Fruit fly (Drosophila melanogaster) whole organism, embryonic: Measurements from ENCODE around the gene CG14100.

Experiments
- Atf3 ChIP-seq: fragments of 200-800 bp; sonication (Bioruptor generic); optimal IDR thresholded peaks from 3 replicates; lab custom pipeline; 2016; ENCODE audit warnings: missing biosample characterization, missing genetic modification characterization
- CG11093 ChIP-seq: fragments of 200-800 bp; sonication (Bioruptor generic); IDR thresholded peaks from 3 replicates; pipeline ENCODE4 v1.3.6; 2022; ENCODE audit warnings: missing biosample characterization, missing genetic modification characterization
- CG11695 ChIP-seq: fragments of 200-800 bp; sonication (Bioruptor generic); IDR thresholded peaks from 3 replicates; pipeline ENCODE4 v1.3.6; 2022; ENCODE audit warnings: missing biosample characterization, missing genetic modification characterization
- CG12219 ChIP-seq: fragments of 200-800 bp; sonication (Bioruptor generic); optimal IDR thresholded peaks from 3 replicates; lab custom pipeline; 2018; ENCODE audit warnings: missing biosample characterization, mild to moderate bottlenecking, missing genetic modification characterization
- CG12769 ChIP-seq: fragments of 200-800 bp; sonication (Bioruptor generic); optimal IDR thresholded peaks from 2 replicates; lab custom pipeline; 2019; ENCODE audit warnings: missing biosample characterization, mild to moderate bottlenecking, missing genetic modification characterization, moderate library complexity
- CG13424 ChIP-seq: fragments of 200-800 bp; sonication (Bioruptor generic); optimal IDR thresholded peaks from 2 replicates; lab custom pipeline; 2019; ENCODE audit warnings: missing biosample characterization, mild to moderate bottlenecking, missing genetic modification characterization, moderate library complexity
- CG14965 ChIP-seq: fragments of 200-800 bp; sonication (Bioruptor generic); optimal IDR thresholded peaks from 2 replicates; lab custom pipeline; 2016; ENCODE audit warnings: missing biosample characterization, missing genetic modification characterization, borderline replicate concordance
- CG1602 ChIP-seq: fragments of 200-800 bp; sonication (Bioruptor generic); optimal IDR thresholded peaks from 3 replicates; lab custom pipeline; 2016; ENCODE audit warnings: missing biosample characterization, missing genetic modification characterization
- CG17186 ChIP-seq: fragments of 200-800 bp; sonication (Bioruptor generic); optimal IDR thresholded peaks from 3 replicates; lab custom pipeline; 2017; ENCODE audit warnings: missing biosample characterization, missing genetic modification reagents, missing genetic modification characterization
- CG1832 ChIP-seq: fragments of 200-800 bp; sonication (Bioruptor generic); optimal IDR thresholded peaks from 2 replicates; lab custom pipeline; 2017; ENCODE audit warnings: missing biosample characterization, mild to moderate bottlenecking, missing genetic modification characterization, inconsistent platforms
- CG2199 ChIP-seq: fragments of 200-800 bp; sonication (Bioruptor generic); IDR thresholded peaks from 3 replicates; pipeline ENCODE4 v1.3.6; 2022; ENCODE audit warnings: missing biosample characterization, missing genetic modification characterization
- CG3838 ChIP-seq: fragments of 200-800 bp; sonication (Bioruptor generic); optimal IDR thresholded peaks from 3 replicates; lab custom pipeline; 2016; ENCODE audit warnings: missing biosample characterization, missing genetic modification characterization
- CG42726 ChIP-seq: fragments of 200-800 bp; sonication (Bioruptor generic); IDR thresholded peaks from 2 replicates; pipeline ENCODE4 v1.3.6; 2022; ENCODE audit warnings: missing biosample characterization, missing genetic modification characterization; ENCODE audit not compliant: partially characterized antibody
- CG4328 ChIP-seq: fragments of 200-800 bp; sonication (Bioruptor generic); optimal IDR thresholded peaks from 3 replicates; lab custom pipeline; 2017; ENCODE audit warnings: missing biosample characterization, missing genetic modification reagents, missing genetic modification characterization
- CG6813 ChIP-seq: fragments of 200-800 bp; sonication (Bioruptor generic); optimal IDR thresholded peaks from 2 replicates; lab custom pipeline; 2017; ENCODE audit warnings: missing biosample characterization, missing genetic modification characterization, mild to moderate bottlenecking, moderate library complexity, missing genetic modification reagents
- CG6854 ChIP-seq: fragments of 200-800 bp; sonication (Bioruptor generic); optimal IDR thresholded peaks from 3 replicates; lab custom pipeline; 2017; ENCODE audit warnings: missing biosample characterization, mild to moderate bottlenecking, missing genetic modification characterization
- CG7963 ChIP-seq: fragments of 200-800 bp; sonication (Bioruptor generic); IDR thresholded peaks from 3 replicates; pipeline ENCODE4 v1.3.6; 2022; ENCODE audit warnings: missing biosample characterization, missing genetic modification characterization; ENCODE audit not compliant: partially characterized antibody
- CG8944 ChIP-seq: fragments of 200-800 bp; sonication (Bioruptor generic); optimal IDR thresholded peaks from 3 replicates; lab custom pipeline; 2016; ENCODE audit warnings: missing biosample characterization, missing genetic modification characterization
- CG9932 ChIP-seq: fragments of 200-800 bp; sonication (Bioruptor generic); IDR thresholded peaks from 2 replicates; pipeline ENCODE4 v1.3.6; 2022; ENCODE audit warnings: missing biosample characterization, missing genetic modification characterization
- CTCF ChIP-seq: fragments of 200-800 bp; sonication (Bioruptor generic); optimal IDR thresholded peaks from 2 replicates; lab custom pipeline; 2017; ENCODE audit warnings: missing biosample characterization, mild to moderate bottlenecking, missing genetic modification characterization, moderate library complexity
- HLH4C ChIP-seq: fragments of 200-800 bp; sonication (Bioruptor generic); IDR thresholded peaks from 3 replicates; pipeline ENCODE4 v1.3.6; 2022; ENCODE audit warnings: missing biosample characterization, missing genetic modification characterization; ENCODE audit not compliant: partially characterized antibody
- Hr39 ChIP-seq: fragments of >200 bp; optimal IDR thresholded peaks from 2 replicates; lab custom pipeline; 2017
- Hr51 ChIP-seq, 2 experiments: fragments of 200-800 bp; sonication (Bioruptor generic); optimal IDR thresholded peaks; 2 replicates in 1 of 2; 3 replicates in 1 of 2; lab custom pipeline; 2016 to 2018; ENCODE audit warnings: missing biosample characterization in 2 of 2, missing genetic modification characterization in 2 of 2, mild to moderate bottlenecking in 1 of 2, moderate library complexity in 1 of 2
- Spps ChIP-seq: fragments of 200-800 bp; sonication (Bioruptor generic); optimal IDR thresholded peaks from 2 replicates; lab custom pipeline; 2018; ENCODE audit warnings: missing biosample characterization, mild to moderate bottlenecking, missing genetic modification characterization
- Vsx1 ChIP-seq: fragments of 200-800 bp; sonication (Bioruptor generic); optimal IDR thresholded peaks from 2 replicates; lab custom pipeline; 2017; ENCODE audit warnings: missing biosample characterization, mild to moderate bottlenecking, missing genetic modification characterization, missing genetic modification reagents
- ato ChIP-seq: fragments of 200-800 bp; sonication (Bioruptor generic); IDR thresholded peaks from 2 replicates; pipeline ENCODE4 v1.3.6; 2022; ENCODE audit warnings: missing biosample characterization, missing genetic modification characterization; ENCODE audit not compliant: partially characterized antibody
- bbx ChIP-seq: fragments of 200-800 bp; sonication (Bioruptor generic); IDR thresholded peaks from 2 replicates; pipeline ENCODE4 v1.3.6; 2022; ENCODE audit warnings: missing biosample characterization, missing genetic modification characterization; ENCODE audit not compliant: partially characterized antibody
- bcd ChIP-seq: fragments of 200-800 bp; sonication (Bioruptor generic); optimal IDR thresholded peaks from 2 replicates; lab custom pipeline; 2017; ENCODE audit warnings: missing biosample characterization, mild to moderate bottlenecking, missing genetic modification characterization
- chinmo ChIP-seq: fragments of 200-800 bp; sonication (Bioruptor generic); IDR thresholded peaks from 4 replicates; pipeline ENCODE4 v1.3.6; 2022; ENCODE audit warnings: missing biosample characterization, missing genetic modification characterization; ENCODE audit not compliant: partially characterized antibody
- crc ChIP-seq: fragments of 200-800 bp; sonication (Bioruptor generic); optimal IDR thresholded peaks from 2 replicates; lab custom pipeline; 2016; ENCODE audit warnings: missing biosample characterization, missing genetic modification characterization
- crp ChIP-seq, 2 experiments: fragments of 200-800 bp; sonication (Bioruptor generic); optimal IDR thresholded peaks; 2 replicates in 1 of 2; 3 replicates in 1 of 2; lab custom pipeline; 2017; ENCODE audit warnings: missing biosample characterization in 2 of 2, missing genetic modification characterization in 2 of 2, mild to moderate bottlenecking in 1 of 2, moderate library complexity in 1 of 2
- cwo ChIP-seq: fragments of 200-800 bp; sonication (Bioruptor generic); optimal IDR thresholded peaks from 3 replicates; lab custom pipeline; 2017; ENCODE audit warnings: missing biosample characterization, missing genetic modification characterization, mild to moderate bottlenecking, moderate library complexity, missing genetic modification reagents
- dan ChIP-seq: fragments of 200-800 bp; sonication (Bioruptor generic); IDR thresholded peaks from 2 replicates; pipeline ENCODE4 v1.3.6; 2022; ENCODE audit warnings: missing biosample characterization, missing genetic modification characterization
- emc ChIP-seq: fragments of 200-800 bp; sonication (Bioruptor generic); optimal IDR thresholded peaks from 2 replicates; lab custom pipeline; 2016; ENCODE audit warnings: missing biosample characterization, missing genetic modification characterization
- gce ChIP-seq: fragments of 200-800 bp; sonication (Bioruptor generic); IDR thresholded peaks from 3 replicates; pipeline ENCODE4 v1.3.6; 2022; ENCODE audit warnings: missing biosample characterization, missing genetic modification characterization
- her ChIP-seq: fragments of 200-800 bp; sonication (Bioruptor generic); optimal IDR thresholded peaks from 2 replicates; lab custom pipeline; 2016; ENCODE audit warnings: missing biosample characterization, missing genetic modification characterization
- ind ChIP-seq: fragments of 200-800 bp; sonication (Bioruptor generic); optimal IDR thresholded peaks from 3 replicates; lab custom pipeline; 2016; ENCODE audit warnings: missing biosample characterization, missing genetic modification characterization
- jigr1 ChIP-seq: fragments of 200-800 bp; sonication (Bioruptor generic); IDR thresholded peaks from 3 replicates; pipeline ENCODE4 v1.3.6; 2022; ENCODE audit warnings: missing biosample characterization, missing genetic modification characterization
- p53 ChIP-seq: fragments of 200-800 bp; sonication (Bioruptor generic); optimal IDR thresholded peaks from 2 replicates; lab custom pipeline; 2016; ENCODE audit warnings: missing biosample characterization, missing genetic modification characterization
- pnt ChIP-seq: fragments of 200-800 bp; sonication (Bioruptor generic); optimal IDR thresholded peaks from 3 replicates; lab custom pipeline; 2016; ENCODE audit warnings: missing biosample characterization, missing genetic modification characterization
- ranshi ChIP-seq: fragments of 200-800 bp; sonication (Bioruptor generic); IDR thresholded peaks from 2 replicates; pipeline ENCODE4 v1.3.6; 2022; ENCODE audit warnings: missing biosample characterization, missing genetic modification characterization
- rib ChIP-seq: fragments of 200-800 bp; sonication (Bioruptor generic); IDR thresholded peaks from 2 replicates; pipeline ENCODE4 v1.3.6; 2022; ENCODE audit warnings: missing biosample characterization, missing genetic modification characterization
- sisA ChIP-seq: fragments of 200-800 bp; sonication (Bioruptor generic); IDR thresholded peaks from 2 replicates; pipeline ENCODE4 v1.3.6; 2022; ENCODE audit warnings: missing biosample characterization, missing genetic modification characterization
- slou ChIP-seq: fragments of 200-800 bp; sonication (Bioruptor generic); optimal IDR thresholded peaks from 3 replicates; lab custom pipeline; 2016; ENCODE audit warnings: missing biosample characterization, missing genetic modification characterization
- sob ChIP-seq: fragments of 200-800 bp; sonication (Bioruptor generic); IDR thresholded peaks from 2 replicates; pipeline ENCODE4 v1.3.6; 2022; ENCODE audit warnings: missing biosample characterization, missing genetic modification characterization
- tio ChIP-seq: fragments of 200-800 bp; sonication (Bioruptor generic); optimal IDR thresholded peaks from 2 replicates; lab custom pipeline; 2017; ENCODE audit warnings: missing biosample characterization, missing genetic modification characterization, inconsistent platforms
- tna ChIP-seq: fragments of 200-800 bp; sonication (Bioruptor generic); IDR thresholded peaks from 2 replicates; pipeline ENCODE4 v1.3.6; 2022; ENCODE audit warnings: missing biosample characterization, missing genetic modification characterization; ENCODE audit not compliant: partially characterized antibody
- tup ChIP-seq: fragments of 200-800 bp; sonication (Bioruptor generic); optimal IDR thresholded peaks from 2 replicates; lab custom pipeline; 2016; ENCODE audit warnings: missing biosample characterization, mild to moderate bottlenecking, missing genetic modification characterization, moderate library complexity
- tx ChIP-seq: fragments of 200-800 bp; sonication (Bioruptor generic); optimal IDR thresholded peaks from 2 replicates; lab custom pipeline; 2016; ENCODE audit warnings: missing biosample characterization, missing genetic modification characterization
- z ChIP-seq: fragments of 200-800 bp; sonication (Bioruptor generic); IDR thresholded peaks from 3 replicates; pipeline ENCODE4 v1.3.6; 2022; ENCODE audit warnings: missing biosample characterization, missing genetic modification characterization
- zf30C ChIP-seq: fragments of 200-800 bp; sonication (Bioruptor generic); optimal IDR thresholded peaks from 3 replicates; lab custom pipeline; 2018; ENCODE audit warnings: missing biosample characterization, mild to moderate bottlenecking, missing genetic modification characterization

Gene CG14100

dm6 chr3L:19590422-19590821 lies at the start of gene CG14100 (continued):
- TF ChIP-seq tna (GFP tag; lab: Robert Waterston, UW) (no peak), CG11093 (GFP tag; lab: Robert Waterston, UW) (peak; percentile 100), crp (GFP tag; optimal IDR thresholded peaks at IDR 0.05; lab: Kevin White, UChicago) (peak; percentile 94 to 95), slou (peak; percentile 100), jigr1 (peak; percentile 100), HLH4C (GFP tag; lab: Robert Waterston, UW) (no peak), tup (peak; percentile 100), Spps (tag; lab: Kevin White, UChicago) (peak; percentile 100), tio (GFP tag; lab: Kevin White, UChicago) (peak; percentile 100), CG3838 (GFP tag; lab: Kevin White, UChicago) (peak; percentile 100), rib (peak; percentile 100), chinmo (no peak), CG4328 (GFP tag; lab: Kevin White, UChicago) (peak; percentile 100), CG13424 (tag; lab: Kevin White, UChicago) (peak; percentile 100), CG7963 (GFP tag; lab: Robert Waterston, UW) (no peak), CG12769 (tag; lab: Kevin White, UChicago) (peak; percentile 100), CG9932 (GFP tag; lab: Robert Waterston, UW) (peak; percentile 100), p53 (GFP tag; lab: Kevin White, UChicago) (peak; percentile 100), CG11695 (GFP tag; lab: Robert Waterston, UW) (peak; percentile 100), sob (peak; percentile 100), CG42726 (peak; percentile 70; the same call in 1 of the 2 replicates), Vsx1 (peak; percentile 99), dan (GFP tag; lab: Robert Waterston, UW) (peak; percentile 100), Hr51 (GFP tag; optimal IDR thresholded peaks at IDR 0.05; lab: Kevin White, UChicago) (peak; percentile 100), CTCF (GFP tag; lab: Kevin White, UChicago) (peak; percentile 85), CG8944 (GFP tag; lab: Kevin White, UChicago) (peak; percentile 100), gce (GFP tag; lab: Robert Waterston, UW) (peak; percentile 100), CG6854 (peak; percentile 100), Atf3 (peak; percentile 100), CG14965 (GFP tag; lab: Kevin White, UChicago) (peak; percentile 96), crc (GFP tag; lab: Kevin White, UChicago) (peak; percentile 100), bbx (GFP tag; lab: Robert Waterston, UW) (no peak), pnt (GFP tag; lab: Kevin White, UChicago) (peak; percentile 100), ato (no peak), ranshi (GFP tag; lab: Robert Waterston, UW) (peak; percentile 100), ind (GFP tag; lab: Kevin White, UChicago) (peak; percentile 100), CG2199 (GFP tag; lab: Robert Waterston, UW) (peak; percentile 100), CG17186 (GFP tag; lab: Kevin White, UChicago) (peak; percentile 98), her (GFP tag; lab: Kevin White, UChicago) (peak; percentile 99), Hr39 (lab: Kevin White, UChicago) (no peak), CG6813 (peak; percentile 100), bcd (peak; percentile 100), zf30C (GFP tag; lab: Kevin White, UChicago) (peak; percentile 90), CG1602 (GFP tag; lab: Kevin White, UChicago) (peak; percentile 100), cwo (GFP tag; lab: Kevin White, UChicago) (peak; percentile 99), tx (GFP tag; lab: Kevin White, UChicago) (peak; percentile 100), CG1832 (GFP tag; lab: Kevin White, UChicago) (peak; percentile 13), z (GFP tag; lab: Robert Waterston, UW) (peak; percentile 92), CG12219 (GFP tag; lab: Kevin White, UChicago) (peak; percentile 100), emc (peak; percentile 100), sisA (GFP tag; lab: Robert Waterston, UW) (peak; percentile 100)
